ENCODE assay signal across 4 fruit fly cellular contexts in genomic region chr3R:12674041-12674623, dm6.
TF ChIP-seq lines count a peak whose summit lies in the region.

Gene Gnmt (plus strand): TSS chr3R:12674608.

- no peak for TF ChIP-seq CTCF in whole organism, embryonic (GFP tag; optimal IDR thresholded peaks at IDR 0.05; lab: Kevin White, UChicago)

TF ChIP-seq in whole organism, adult, 20 proteins besides CTCF, POLR2A, EP300 and RAD21:
- TF ChIP-seq CG12768 (GFP tag; optimal IDR thresholded peaks at IDR 0.05; lab: Kevin White, UChicago) (peak; percentile 5), cic (GFP tag; optimal IDR thresholded peaks at IDR 0.05; lab: Kevin White, UChicago) (peak; percentile 56), Hr96 (GFP tag; optimal IDR thresholded peaks at IDR 0.05; lab: Kevin White, UChicago) (no peak), ovo (GFP tag; optimal IDR thresholded peaks at IDR 0.05; lab: Kevin White, UChicago) (no peak), CG7101 (tag; optimal IDR thresholded peaks at IDR 0.05; lab: Kevin White, UChicago) (peak; percentile 61), CG5204 (GFP tag; optimal IDR thresholded peaks at IDR 0.05; lab: Kevin White, UChicago) (no peak), tj (GFP tag; optimal IDR thresholded peaks at IDR 0.05; lab: Kevin White, UChicago) (no peak), CG7045 (GFP tag; optimal IDR thresholded peaks at IDR 0.05; lab: Kevin White, UChicago) (no peak), pad (GFP tag; optimal IDR thresholded peaks at IDR 0.05; lab: Kevin White, UChicago) (no peak), CG11617 (GFP tag; optimal IDR thresholded peaks at IDR 0.05; lab: Kevin White, UChicago) (no peak), cnc (optimal IDR thresholded peaks at IDR 0.05; lab: Kevin White, UChicago) (peak in 1 of 2 experiments; percentile 75), kay (GFP tag; lab: Kevin White, UChicago; ENCODE audit: borderline replicate concordance) (no peak), CG14711 (tag; optimal IDR thresholded peaks at IDR 0.05; lab: Kevin White, UChicago) (peak; percentile 49), CG33017 (tag; optimal IDR thresholded peaks at IDR 0.05; lab: Kevin White, UChicago) (peak; percentile 80), Mnt (GFP tag; optimal IDR thresholded peaks at IDR 0.05; lab: Kevin White, UChicago) (peak; percentile 17)

TF ChIP-seq in whole organism, embryonic, 481 proteins besides CTCF, POLR2A, EP300 and RAD21 (continues in another document):
- TF ChIP-seq seq (GFP tag; IDR thresholded peaks at IDR 0.05; lab: Robert Waterston, UW) (0 out of 2 replicates have a peak, but pooled peaks have one; percentile 20), gcm (GFP tag; optimal IDR thresholded peaks at IDR 0.05; lab: Kevin White, UChicago) (no peak), pan (optimal IDR thresholded peaks at IDR 0.05; lab: Kevin White, UChicago) (no peak), pan (GFP tag; optimal IDR thresholded peaks at IDR 0.05 in 1 of 2, IDR thresholded peaks at IDR 0.05 in 1 of 2) (peak in 1 of 2 experiments; percentile 16), lab (GFP tag; optimal IDR thresholded peaks at IDR 0.05; lab: Kevin White, UChicago) (peak; percentile 22), Blimp-1 (GFP tag; optimal IDR thresholded peaks at IDR 0.05; lab: Kevin White, UChicago) (peak; percentile 5), Taf1 (GFP tag; IDR thresholded peaks at IDR 0.05; lab: Robert Waterston, UW) (no peak), CG6689 (GFP tag; IDR thresholded peaks at IDR 0.05; lab: Robert Waterston, UW) (0 out of 2 replicates have a peak, but pooled peaks have one; percentile 14), CG30403 (GFP tag; optimal IDR thresholded peaks at IDR 0.05; lab: Kevin White, UChicago) (peak; percentile 11), nmo (GFP tag; optimal IDR thresholded peaks at IDR 0.05; lab: Kevin White, UChicago) (peak; percentile 5), CG32532 (GFP tag; IDR thresholded peaks at IDR 0.05; lab: Robert Waterston, UW) (peak; percentile 33; the same call in 1 of the 2 replicates), lov (optimal IDR thresholded peaks at IDR 0.05; lab: Kevin White, UChicago) (no peak), lov (GFP tag; IDR thresholded peaks at IDR 0.05; lab: Robert Waterston, UW) (no peak), jigr1 (GFP tag; IDR thresholded peaks at IDR 0.05; lab: Robert Waterston, UW) (no peak), row (GFP tag; IDR thresholded peaks at IDR 0.05; lab: Robert Waterston, UW) (peak; percentile 52; the same call in 2 of the 3 replicates), Awh (GFP tag; IDR thresholded peaks at IDR 0.05; lab: Robert Waterston, UW) (0 out of 2 replicates have a peak, but pooled peaks have one; percentile 7), Meics (GFP tag; optimal IDR thresholded peaks at IDR 0.05; lab: Kevin White, UChicago) (peak; percentile 44), Fer3 (tag; optimal IDR thresholded peaks at IDR 0.05; lab: Kevin White, UChicago) (peak; percentile 40), chinmo (GFP tag; IDR thresholded peaks at IDR 0.05; lab: Robert Waterston, UW; ENCODE audit: partially characterized antibody) (0 out of 4 replicates have a peak, but pooled peaks have one; percentile 19), cwo (GFP tag; optimal IDR thresholded peaks at IDR 0.05; lab: Kevin White, UChicago) (peak; percentile 86), ci (GFP tag; IDR thresholded peaks at IDR 0.05; lab: Robert Waterston, UW) (0 out of 3 replicates have a peak, but pooled peaks have one; percentile 16), ERR (GFP tag; optimal IDR thresholded peaks at IDR 0.05; lab: Kevin White, UChicago) (no peak), CG31388 (GFP tag; optimal IDR thresholded peaks at IDR 0.05; lab: Kevin White, UChicago) (no peak), grau (tag; optimal IDR thresholded peaks at IDR 0.05; lab: Kevin White, UChicago) (peak; percentile 78)

TF ChIP-seq in whole organism, prepupa, 60 proteins besides CTCF, POLR2A, EP300 and RAD21:
- peak; percentile 98 for TF ChIP-seq svp (GFP tag; lab: Kevin White, UChicago)
- no peak for TF ChIP-seq CG1621 (tag; optimal IDR thresholded peaks at IDR 0.05; lab: Kevin White, UChicago)
- TF ChIP-seq CG6276 (GFP tag; optimal IDR thresholded peaks at IDR 0.05; lab: Kevin White, UChicago), result no peak
TF ChIP-seq in whole organism, prepupa: peak in this region for 1.

TF ChIP-seq in whole organism, wandering third instar larva, 38 proteins besides CTCF, POLR2A, EP300 and RAD21:
- TF ChIP-seq Dif (GFP tag; optimal IDR thresholded peaks at IDR 0.05; lab: Kevin White, UChicago; ENCODE audit: partially characterized antibody) (peak; percentile 33), Jra (GFP tag; optimal IDR thresholded peaks at IDR 0.05; lab: Kevin White, UChicago) (no peak)
